Fruit fly (Drosophila melanogaster) whole organism, embryonic: ENCODE data around the gene rgn.

Source experiments
- Abd-B ChIP-seq: fragments of 200-800 bp; sonication (Bioruptor generic); optimal IDR thresholded peaks from 2 replicates; lab custom pipeline; 2018; ENCODE audit warnings: missing biosample characterization, mild to moderate bottlenecking, missing genetic modification characterization, moderate library complexity
- Asciz ChIP-seq: fragments of 200-800 bp; sonication (Bioruptor generic); optimal IDR thresholded peaks from 2 replicates; lab custom pipeline; 2017; ENCODE audit warnings: missing biosample characterization, mild to moderate bottlenecking, missing genetic modification characterization, missing genetic modification reagents
- CG10209 ChIP-seq: fragments of 200-800 bp; sonication (Bioruptor generic); optimal IDR thresholded peaks from 3 replicates; lab custom pipeline; 2017; ENCODE audit warnings: missing biosample characterization, mild to moderate bottlenecking, missing genetic modification characterization, missing genetic modification reagents
- CG10979 ChIP-seq: fragments of 200-800 bp; sonication (Bioruptor generic); optimal IDR thresholded peaks from 2 replicates; lab custom pipeline; 2018; ENCODE audit warnings: missing biosample characterization, mild to moderate bottlenecking, missing genetic modification characterization, moderate library complexity
- CG13123 ChIP-seq: fragments of 200-800 bp; sonication (Bioruptor generic); optimal IDR thresholded peaks from 2 replicates; lab custom pipeline; 2016; ENCODE audit warnings: missing biosample characterization, missing genetic modification characterization
- CG14965 ChIP-seq: fragments of 200-800 bp; sonication (Bioruptor generic); optimal IDR thresholded peaks from 2 replicates; lab custom pipeline; 2016; ENCODE audit warnings: missing biosample characterization, missing genetic modification characterization, borderline replicate concordance
- CG15696 ChIP-seq: fragments of 200-800 bp; sonication (Bioruptor generic); optimal IDR thresholded peaks from 2 replicates; lab custom pipeline; 2019; ENCODE audit warnings: missing biosample characterization, mild to moderate bottlenecking, missing genetic modification characterization, moderate library complexity
- CG16815 ChIP-seq: fragments of 200-800 bp; sonication (Bioruptor generic); optimal IDR thresholded peaks from 3 replicates; lab custom pipeline; 2017; ENCODE audit warnings: missing biosample characterization, mild to moderate bottlenecking, missing genetic modification characterization
- CG18262 ChIP-seq: fragments of 200-800 bp; optimal IDR thresholded peaks from 3 replicates; lab custom pipeline; 2019; ENCODE audit warnings: missing biosample characterization, mild to moderate bottlenecking, missing genetic modification characterization, moderate library complexity
- CG18476 ChIP-seq: fragments of 200-800 bp; sonication (Bioruptor generic); optimal IDR thresholded peaks from 2 replicates; lab custom pipeline; 2016; ENCODE audit warnings: missing biosample characterization, mild to moderate bottlenecking, missing genetic modification characterization
- CG2712 ChIP-seq: fragments of 200-800 bp; optimal IDR thresholded peaks from 3 replicates; lab custom pipeline; 2019; ENCODE audit warnings: missing biosample characterization, mild to moderate bottlenecking, missing genetic modification characterization, moderate library complexity
- CG30403 ChIP-seq: fragments of 200-800 bp; sonication (Bioruptor generic); optimal IDR thresholded peaks from 3 replicates; lab custom pipeline; 2016; ENCODE audit warnings: missing biosample characterization, missing genetic modification characterization
- CG4820 ChIP-seq: fragments of 200-800 bp; sonication (Bioruptor generic); optimal IDR thresholded peaks from 3 replicates; lab custom pipeline; 2016; ENCODE audit warnings: missing biosample characterization, missing genetic modification characterization
- CG6254 ChIP-seq: fragments of 200-800 bp; sonication (Bioruptor generic); optimal IDR thresholded peaks from 3 replicates; lab custom pipeline; 2017; ENCODE audit warnings: mild to moderate bottlenecking, missing biosample characterization, missing genetic modification reagents, missing genetic modification characterization
- CG6689 ChIP-seq: fragments of 200-800 bp; sonication (Bioruptor generic); IDR thresholded peaks from 2 replicates; pipeline ENCODE4 v1.3.6; 2022; ENCODE audit warnings: missing biosample characterization, missing genetic modification characterization
- CG7271 ChIP-seq: fragments of 200-800 bp; sonication (Bioruptor generic); optimal IDR thresholded peaks from 2 replicates; lab custom pipeline; 2018; ENCODE audit warnings: missing biosample characterization, mild to moderate bottlenecking, missing genetic modification characterization, moderate library complexity
- CG9727 ChIP-seq: fragments of 200-800 bp; sonication (Bioruptor generic); optimal IDR thresholded peaks from 3 replicates; lab custom pipeline; 2017; ENCODE audit warnings: missing biosample characterization, mild to moderate bottlenecking, missing genetic modification characterization
- H15 ChIP-seq: fragments of 200-800 bp; sonication (Bioruptor generic); IDR thresholded peaks from 3 replicates; pipeline ENCODE4 v1.3.6; 2022; ENCODE audit warnings: missing biosample characterization, missing genetic modification characterization
- Hey ChIP-seq: fragments of 200-800 bp; sonication (Bioruptor generic); optimal IDR thresholded peaks from 3 replicates; lab custom pipeline; 2018; ENCODE audit warnings: missing biosample characterization, mild to moderate bottlenecking, missing genetic modification characterization
- Hmr ChIP-seq: fragments of 200-800 bp; sonication (Bioruptor generic); optimal IDR thresholded peaks from 3 replicates; lab custom pipeline; 2017; ENCODE audit warnings: mild to moderate bottlenecking, missing biosample characterization, missing genetic modification reagents, missing genetic modification characterization
- Hr51 ChIP-seq, 2 experiments: fragments of 200-800 bp; sonication (Bioruptor generic); optimal IDR thresholded peaks; 2 replicates in 1 of 2; 3 replicates in 1 of 2; lab custom pipeline; 2016 to 2018; ENCODE audit warnings: missing biosample characterization in 2 of 2, missing genetic modification characterization in 2 of 2, mild to moderate bottlenecking in 1 of 2, moderate library complexity in 1 of 2
- Oli ChIP-seq: fragments of 200-800 bp; sonication (Bioruptor generic); optimal IDR thresholded peaks from 2 replicates; lab custom pipeline; 2018; ENCODE audit warnings: missing biosample characterization, mild to moderate bottlenecking, missing genetic modification characterization, moderate library complexity
- Optix ChIP-seq: fragments of 200-800 bp; sonication (Bioruptor generic); IDR thresholded peaks from 3 replicates; pipeline ENCODE4 v1.3.6; 2022; ENCODE audit warnings: missing biosample characterization, missing genetic modification characterization
- Ptx1 ChIP-seq: fragments of 200-800 bp; sonication (Bioruptor generic); IDR thresholded peaks from 2 replicates; pipeline ENCODE4 v1.3.6; 2022; ENCODE audit warnings: missing biosample characterization, missing genetic modification characterization
- Six4 ChIP-seq: fragments of 200-800 bp; sonication (Bioruptor generic); optimal IDR thresholded peaks from 2 replicates; lab custom pipeline; 2016; ENCODE audit warnings: missing biosample characterization, missing genetic modification characterization
- Sox100B ChIP-seq: fragments of 200-800 bp; sonication (Bioruptor generic); optimal IDR thresholded peaks from 3 replicates; lab custom pipeline; 2018; ENCODE audit warnings: missing biosample characterization, mild to moderate bottlenecking, missing genetic modification characterization
- bsh ChIP-seq, 2 experiments: fragments of 200-800 bp; sonication (Bioruptor generic); optimal IDR thresholded peaks; 2 replicates each; lab custom pipeline; 2017 to 2018; ENCODE audit warnings: mild to moderate bottlenecking in 2 of 2, missing biosample characterization in 2 of 2, missing genetic modification characterization in 2 of 2, moderate library complexity in 1 of 2
- cato ChIP-seq: fragments of 200-800 bp; sonication (Bioruptor generic); optimal IDR thresholded peaks from 2 replicates; lab custom pipeline; 2016; ENCODE audit warnings: missing biosample characterization, missing genetic modification characterization, borderline replicate concordance
- da ChIP-seq: fragments of 200-800 bp; sonication (Bioruptor generic); optimal IDR thresholded peaks from 2 replicates; lab custom pipeline; 2016; ENCODE audit warnings: missing biosample characterization, missing genetic modification characterization
- dimm ChIP-seq: fragments of 200-800 bp; sonication (Bioruptor generic); IDR thresholded peaks from 2 replicates; pipeline ENCODE4 v1.3.6; 2022; ENCODE audit warnings: missing biosample characterization, missing genetic modification characterization
- dm ChIP-seq: fragments of 200-800 bp; sonication (Bioruptor generic); optimal IDR thresholded peaks from 3 replicates; lab custom pipeline; 2016; ENCODE audit warnings: missing biosample characterization, missing genetic modification characterization
- fd102C ChIP-seq: fragments of 200-800 bp; sonication (Bioruptor generic); optimal IDR thresholded peaks from 2 replicates; lab custom pipeline; 2018; ENCODE audit warnings: missing biosample characterization, mild to moderate bottlenecking, missing genetic modification characterization, moderate library complexity
- fd64A ChIP-seq: fragments of 200-800 bp; sonication (Bioruptor generic); optimal IDR thresholded peaks from 3 replicates; lab custom pipeline; 2018; ENCODE audit warnings: missing biosample characterization, mild to moderate bottlenecking, missing genetic modification characterization
- fru ChIP-seq: fragments of >200 bp; optimal IDR thresholded peaks from 2 replicates; lab custom pipeline; 2017
- gcm2 ChIP-seq: fragments of 200-800 bp; sonication (Bioruptor generic); optimal IDR thresholded peaks from 2 replicates; lab custom pipeline; 2016; ENCODE audit warnings: missing biosample characterization, missing genetic modification characterization
- gem ChIP-seq: fragments of 200-800 bp; sonication (Bioruptor generic); optimal IDR thresholded peaks from 2 replicates; lab custom pipeline; 2019; ENCODE audit warnings: missing biosample characterization, mild to moderate bottlenecking, missing genetic modification characterization, moderate library complexity
- h ChIP-seq: fragments of >200 bp; optimal IDR thresholded peaks from 2 replicates; lab custom pipeline; 2017
- knrl ChIP-seq: fragments of 200-800 bp; sonication (Bioruptor generic); IDR thresholded peaks from 3 replicates; pipeline ENCODE4 v1.3.6; 2022; ENCODE audit warnings: missing biosample characterization, missing genetic modification characterization; ENCODE audit not compliant: partially characterized antibody
- lab ChIP-seq: fragments of 200-800 bp; sonication (Bioruptor generic); optimal IDR thresholded peaks from 3 replicates; lab custom pipeline; 2017; ENCODE audit warnings: missing biosample characterization, missing genetic modification characterization, mild to moderate bottlenecking, moderate library complexity, missing genetic modification reagents
- oc ChIP-seq: fragments of 200-800 bp; sonication (Bioruptor generic); optimal IDR thresholded peaks from 2 replicates; lab custom pipeline; 2018; ENCODE audit warnings: missing biosample characterization, mild to moderate bottlenecking, missing genetic modification characterization, moderate library complexity
- onecut ChIP-seq: fragments of 200-800 bp; sonication (Bioruptor generic); IDR thresholded peaks from 2 replicates; pipeline ENCODE4 v1.3.6; 2022; ENCODE audit warnings: missing biosample characterization, missing genetic modification characterization
- pho ChIP-seq: fragments of 200-800 bp; sonication (Bioruptor generic); optimal IDR thresholded peaks from 2 replicates; lab custom pipeline; 2016; ENCODE audit warnings: missing biosample characterization, missing genetic modification characterization
- phol ChIP-seq: fragments of 200-800 bp; sonication (Bioruptor generic); optimal IDR thresholded peaks from 3 replicates; lab custom pipeline; 2018; ENCODE audit warnings: missing biosample characterization, mild to moderate bottlenecking, missing genetic modification characterization, moderate library complexity
- scrt ChIP-seq: fragments of 200-800 bp; sonication (Bioruptor generic); optimal IDR thresholded peaks from 2 replicates; lab custom pipeline; 2018; ENCODE audit warnings: missing biosample characterization, mild to moderate bottlenecking, missing genetic modification characterization, moderate library complexity
- sr ChIP-seq: fragments of 200-800 bp; sonication (Bioruptor generic); IDR thresholded peaks from 3 replicates; pipeline ENCODE4 v1.3.6; 2022; ENCODE audit warnings: missing biosample characterization, missing genetic modification characterization
- tap ChIP-seq: fragments of 200-800 bp; optimal IDR thresholded peaks from 3 replicates; lab custom pipeline; 2019; ENCODE audit warnings: missing biosample characterization, mild to moderate bottlenecking, missing genetic modification characterization, moderate library complexity
- tgo ChIP-seq: fragments of 200-800 bp; sonication (Bioruptor generic); IDR thresholded peaks from 3 replicates; pipeline ENCODE4 v1.3.6; 2022; ENCODE audit warnings: missing biosample characterization, missing genetic modification characterization
- unpg ChIP-seq: fragments of 200-800 bp; sonication (Bioruptor generic); optimal IDR thresholded peaks from 3 replicates; lab custom pipeline; 2018; ENCODE audit warnings: missing biosample characterization, mild to moderate bottlenecking, missing genetic modification characterization, moderate library complexity
- usp ChIP-seq: fragments of >200 bp; optimal IDR thresholded peaks from 2 replicates; lab custom pipeline; 2017; ENCODE audit warnings: missing biosample characterization, missing genetic modification characterization
- zf30C ChIP-seq: fragments of 200-800 bp; sonication (Bioruptor generic); optimal IDR thresholded peaks from 3 replicates; lab custom pipeline; 2018; ENCODE audit warnings: missing biosample characterization, mild to moderate bottlenecking, missing genetic modification characterization
- zfh1 ChIP-seq: fragments of 200-800 bp; sonication (Bioruptor generic); IDR thresholded peaks from 3 replicates; pipeline ENCODE4 v1.3.6; 2022; ENCODE audit warnings: missing biosample characterization, missing genetic modification characterization

Gene rgn

DNA sequence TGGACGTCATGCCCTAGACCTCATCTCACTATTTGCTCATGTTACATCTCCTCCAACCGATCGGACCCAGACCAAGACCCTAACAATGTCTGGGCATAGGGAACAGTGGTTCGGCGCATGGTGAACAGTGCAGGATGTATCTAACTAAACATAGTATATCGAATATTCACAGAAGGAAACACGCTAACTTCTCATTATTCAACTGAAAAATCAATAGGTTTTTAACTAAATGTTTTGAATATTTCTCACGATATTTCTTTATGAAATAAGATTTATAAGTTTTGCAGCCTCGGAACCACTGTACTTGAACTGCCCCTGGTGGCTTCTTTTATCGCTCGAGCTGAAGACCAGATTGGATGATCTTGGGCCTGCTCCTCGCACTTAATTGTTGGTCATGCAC is 71.3 kb downstream of the rgn start (continued):
- TF ChIP-seq Six4: peak; percentile 65
- TF ChIP-seq sr (GFP tag; lab: Robert Waterston, UW): no peak
- peak; percentile 56 for TF ChIP-seq Ptx1
- TF ChIP-seq CG6689 (GFP tag; lab: Robert Waterston, UW): peak; percentile 65; the same call in 1 of the 2 replicates
- TF ChIP-seq tap (tag; lab: Kevin White, UChicago): peak; percentile 19
- TF ChIP-seq Sox100B (GFP tag; lab: Kevin White, UChicago): peak; percentile 16
- no peak for TF ChIP-seq h
- TF ChIP-seq zfh1 (GFP tag; lab: Robert Waterston, UW): peak; percentile 81
- TF ChIP-seq Hmr (GFP tag; lab: Kevin White, UChicago): no peak
- peak; percentile 0 for TF ChIP-seq lab (GFP tag; lab: Kevin White, UChicago)
- peak; percentile 17 for TF ChIP-seq cato
- TF ChIP-seq CG30403 (GFP tag; lab: Kevin White, UChicago): peak; percentile 40
- peak; percentile 20 for TF ChIP-seq fd64A
- peak; percentile 28; the same call in 1 of the 2 replicates for TF ChIP-seq onecut (GFP tag; lab: Robert Waterston, UW)
- peak; percentile 59; the same call in 1 of the 3 replicates for TF ChIP-seq H15 (GFP tag; lab: Robert Waterston, UW)
- TF ChIP-seq Oli: peak; percentile 55
- peak; percentile 57 for TF ChIP-seq CG4820 (GFP tag; lab: Kevin White, UChicago)

DNA sequence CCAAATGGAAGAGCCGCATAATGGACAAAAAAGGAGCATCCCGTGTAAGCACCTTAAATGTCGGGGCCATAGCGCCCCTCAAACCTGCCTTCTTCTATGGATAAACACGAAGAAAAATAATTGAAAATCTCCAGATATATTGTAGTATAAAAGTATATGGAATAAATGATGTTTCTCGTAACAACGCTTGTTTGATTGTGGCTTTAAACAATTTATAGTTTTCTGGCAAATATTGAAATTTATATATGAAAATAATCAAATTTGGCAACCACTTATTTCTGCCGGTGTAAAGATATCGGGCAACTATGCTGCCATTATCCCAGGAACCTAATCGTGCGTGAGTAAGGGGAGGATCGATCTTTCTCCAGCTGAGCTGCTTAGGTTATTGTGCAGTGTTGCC is 72.9 kb downstream of the rgn start:
- no peak for TF ChIP-seq pho (GFP tag; lab: Kevin White, UChicago)
- no peak for TF ChIP-seq zf30C (GFP tag; lab: Kevin White, UChicago)
- no peak for TF ChIP-seq CG14965 (GFP tag; lab: Kevin White, UChicago)
- TF ChIP-seq CG15696: peak; percentile 19
- no peak for TF ChIP-seq Optix
- no peak for TF ChIP-seq gcm2
- no peak for TF ChIP-seq Hr51 (GFP tag; optimal IDR thresholded peaks at IDR 0.05; lab: Kevin White, UChicago)
- no peak for TF ChIP-seq dimm (GFP tag; lab: Robert Waterston, UW)
- no peak for TF ChIP-seq Abd-B (GFP tag; lab: Kevin White, UChicago)
- no peak for TF ChIP-seq usp (GFP tag; lab: Kevin White, UChicago)
- TF ChIP-seq CG18476 (GFP tag; lab: Kevin White, UChicago): no peak
- TF ChIP-seq tgo (GFP tag; lab: Robert Waterston, UW): no peak
- no peak for TF ChIP-seq oc (tag; lab: Kevin White, UChicago)
- TF ChIP-seq CG18262 (tag; lab: Kevin White, UChicago): peak; percentile 39
- peak; percentile 41 for TF ChIP-seq CG10979 (tag; lab: Kevin White, UChicago)
- TF ChIP-seq CG2712 (tag; lab: Kevin White, UChicago): peak; percentile 38
- peak; percentile 17 for TF ChIP-seq phol
- no peak for TF ChIP-seq unpg (GFP tag; lab: Kevin White, UChicago)
- no peak for TF ChIP-seq da (GFP tag; lab: Kevin White, UChicago)
- TF ChIP-seq CG16815 (GFP tag; lab: Kevin White, UChicago): peak; percentile 1
- no peak for TF ChIP-seq Asciz (GFP tag; lab: Kevin White, UChicago)
- peak; percentile 50 for TF ChIP-seq fd102C (GFP tag; lab: Kevin White, UChicago)
- no peak for TF ChIP-seq knrl (GFP tag; lab: Robert Waterston, UW)
- no peak for TF ChIP-seq CG7271 (tag; lab: Kevin White, UChicago)
- TF ChIP-seq CG9727 (GFP tag; lab: Kevin White, UChicago): peak; percentile 45
- no peak for TF ChIP-seq CG13123
- TF ChIP-seq bsh (GFP tag; optimal IDR thresholded peaks at IDR 0.05; lab: Kevin White, UChicago): peak in 1 of 2 experiments; percentile 27
- peak; percentile 39 for TF ChIP-seq gem
- no peak for TF ChIP-seq fru (lab: Kevin White, UChicago)
- no peak for TF ChIP-seq CG10209 (GFP tag; lab: Kevin White, UChicago)
- no peak for TF ChIP-seq dm (GFP tag; lab: Kevin White, UChicago)
- no peak for TF ChIP-seq Hey (tag; lab: Kevin White, UChicago)
- TF ChIP-seq scrt (GFP tag; lab: Kevin White, UChicago): no peak
- no peak for TF ChIP-seq CG6254
